Fruit fly (Drosophila melanogaster): ENCODE results near the gene Cnx14D.

Cnx14D gene

DNA sequence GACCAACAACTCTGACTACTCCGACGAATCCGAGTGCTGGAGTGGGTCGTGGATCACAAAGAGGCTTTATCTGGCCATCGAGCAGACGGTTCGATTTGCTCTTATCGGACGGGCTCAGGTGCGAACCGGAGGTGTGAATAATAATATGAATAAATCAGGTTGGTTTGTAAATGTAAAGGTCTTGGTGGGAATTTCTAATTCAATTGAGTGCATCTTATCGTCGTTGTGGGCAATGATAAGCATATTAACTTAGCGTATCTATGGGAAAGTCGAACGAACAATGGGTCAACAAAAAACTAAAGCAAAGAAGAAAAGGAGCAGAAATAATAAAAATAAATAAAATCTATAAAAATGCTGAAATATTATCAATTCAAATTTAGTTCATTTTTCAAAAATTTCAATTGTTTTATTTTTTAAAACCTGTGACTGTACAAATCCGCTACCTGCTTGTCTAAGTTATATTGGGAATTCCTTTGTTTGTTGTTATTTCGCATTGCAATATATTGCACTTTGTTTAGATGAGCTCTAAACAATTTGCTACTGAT lies 15.7 kb upstream of the Cnx14D start, which contains the start of gene CG9903:
Gene CG9903 (minus strand): TSS at position 51 of the 545 bp plus-strand sequence.
- TF ChIP-seq CG8478 (optimal IDR thresholded peaks at IDR 0.05) (no peak), usp (GFP tag; optimal IDR thresholded peaks at IDR 0.05) (no peak), psq (optimal IDR thresholded peaks at IDR 0.05) (no peak), EcR (GFP tag; optimal IDR thresholded peaks at IDR 0.05) (no peak), pan (optimal IDR thresholded peaks at IDR 0.05) (no peak), Dll (optimal IDR thresholded peaks at IDR 0.05) (no peak)

DNA sequence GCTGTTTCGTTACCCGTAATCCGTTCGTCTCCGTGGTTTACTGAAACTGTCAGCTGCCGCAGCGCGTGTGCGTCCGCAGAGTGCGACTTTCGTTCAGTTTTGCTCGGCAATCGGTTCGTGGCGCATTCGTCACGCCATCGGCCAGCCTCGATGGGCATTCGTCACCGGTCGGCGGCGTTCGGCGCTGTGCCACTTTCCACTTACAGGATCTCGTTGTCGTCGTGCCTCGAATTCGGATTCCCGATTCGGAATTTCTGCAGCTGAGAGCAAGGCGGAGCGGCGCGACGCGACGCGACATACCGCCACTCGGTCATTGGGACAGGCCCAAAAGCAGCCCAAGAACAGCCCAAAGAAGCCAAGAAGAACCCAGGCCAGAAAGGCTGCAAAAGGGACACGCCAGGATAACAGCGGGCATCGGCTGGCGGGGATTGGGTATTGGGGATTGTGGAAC lies 7.9 kb upstream of the Cnx14D start, which contains the start of gene para:
Gene para (minus strand): TSS at position 51 of the 451 bp plus-strand sequence.
- no peak for TF ChIP-seq pan (optimal IDR thresholded peaks at IDR 0.05)
- no peak for TF ChIP-seq Dll (optimal IDR thresholded peaks at IDR 0.05)
- no peak for TF ChIP-seq EcR (GFP tag; optimal IDR thresholded peaks at IDR 0.05)
- TF ChIP-seq psq (optimal IDR thresholded peaks at IDR 0.05): no peak
- TF ChIP-seq CG8478 (optimal IDR thresholded peaks at IDR 0.05): no peak
- no peak for TF ChIP-seq usp (GFP tag; optimal IDR thresholded peaks at IDR 0.05)

DNA sequence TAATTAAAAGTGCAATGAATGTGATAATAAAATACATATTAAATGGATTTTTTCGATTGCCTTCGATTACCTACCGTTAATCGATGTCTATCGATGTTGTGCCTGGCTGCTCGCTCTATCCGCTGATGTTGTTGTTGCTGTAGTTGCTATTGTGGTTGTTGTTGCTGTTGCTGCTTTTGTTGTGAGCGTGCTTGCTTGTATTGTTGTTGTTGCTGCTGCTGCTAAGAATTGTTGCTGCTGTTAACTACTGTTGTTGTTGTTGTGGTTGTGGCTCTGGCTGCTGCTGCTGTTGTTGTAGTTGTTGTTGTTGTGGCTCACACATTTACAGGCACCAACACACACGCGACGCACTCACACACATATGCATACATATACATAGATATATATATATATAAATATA lies 2.0 kb upstream of the Cnx14D start:
- TF ChIP-seq EcR (GFP tag; optimal IDR thresholded peaks at IDR 0.05): no peak
- TF ChIP-seq psq (optimal IDR thresholded peaks at IDR 0.05): no peak
- no peak for TF ChIP-seq pan (optimal IDR thresholded peaks at IDR 0.05)
- no peak for TF ChIP-seq Dll (optimal IDR thresholded peaks at IDR 0.05)
- no peak for TF ChIP-seq CG8478 (optimal IDR thresholded peaks at IDR 0.05)
- no peak for TF ChIP-seq usp (GFP tag; optimal IDR thresholded peaks at IDR 0.05)

DNA sequence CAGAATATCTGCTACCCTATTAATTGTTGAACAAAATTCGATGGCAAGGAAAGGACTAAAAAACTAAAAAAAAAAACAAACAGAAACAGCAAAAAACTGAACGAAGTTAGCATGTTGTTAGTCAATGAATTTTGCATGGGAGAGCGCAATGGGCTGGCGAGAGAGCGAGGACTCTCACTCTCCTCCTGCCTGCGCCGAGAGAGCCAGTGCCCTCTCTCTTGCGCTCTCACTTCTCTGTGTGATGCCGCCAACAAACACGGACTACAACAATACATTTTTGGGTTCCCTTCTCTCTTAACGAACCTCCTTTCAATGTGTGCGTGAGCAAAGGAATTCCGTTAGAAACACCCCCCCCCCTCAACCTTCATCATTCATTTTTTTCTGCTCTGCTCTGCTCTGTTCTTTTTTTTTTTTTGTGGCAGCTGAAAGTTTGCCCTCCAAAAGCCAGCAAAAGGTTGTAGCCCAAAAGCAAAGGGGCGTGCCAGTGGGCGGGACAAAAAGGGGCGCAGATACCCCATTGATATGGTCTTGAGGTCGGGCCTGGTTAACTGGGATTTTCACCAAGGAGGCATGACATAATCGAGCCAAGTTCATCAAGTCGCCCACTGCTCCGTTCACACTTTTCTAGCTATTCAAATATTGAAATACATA lies 994 bp upstream of the Cnx14D start:
- TF ChIP-seq EcR (GFP tag; optimal IDR thresholded peaks at IDR 0.05) (no peak), pan (optimal IDR thresholded peaks at IDR 0.05) (no peak), Dll (optimal IDR thresholded peaks at IDR 0.05) (no peak), psq (optimal IDR thresholded peaks at IDR 0.05) (no peak), usp (GFP tag; optimal IDR thresholded peaks at IDR 0.05) (no peak), CG8478 (optimal IDR thresholded peaks at IDR 0.05) (no peak)

dm6 chrX:16484533-16484932 lies 40.7 kb downstream of the Cnx14D start:
- TF ChIP-seq EcR (GFP tag; optimal IDR thresholded peaks at IDR 0.05) (no peak), Dll (optimal IDR thresholded peaks at IDR 0.05) (no peak), pan (optimal IDR thresholded peaks at IDR 0.05) (no peak), usp (GFP tag; optimal IDR thresholded peaks at IDR 0.05) (no peak), psq (optimal IDR thresholded peaks at IDR 0.05) (no peak), CG8478 (optimal IDR thresholded peaks at IDR 0.05) (no peak)
